Worm (Caenorhabditis elegans): ENCODE data around the gene ceh-37.
A peak's percentile ranks its signal among the peaks of the same experiment; 100 is the strongest.

ceh-37 gene

ce11 chrX:14175740-14176139, 32.1 kb downstream of the ceh-37 start, which contains the start of gene C37E2.2:
TSS of gene C37E2.2 (plus strand) at chrX:14176040.
- TF ChIP-seq W03F9.2 (tag; optimal IDR thresholded peaks at IDR 0.05) (no peak), him-1 (tag; optimal IDR thresholded peaks at IDR 0.05) (no peak), dao-5 (tag; optimal IDR thresholded peaks at IDR 0.05) (no peak)

ce11 chrX:14173850-14174249, 34.0 kb downstream of the ceh-37 start, which contains the start of gene idhb-1:
TSS of gene idhb-1 (minus strand) at chrX:14174063.
- no peak for TF ChIP-seq him-1 (tag; optimal IDR thresholded peaks at IDR 0.05)
- TF ChIP-seq W03F9.2 (tag; optimal IDR thresholded peaks at IDR 0.05): peak; percentile 46

ce11 chrX:14169569-14170031, 38.2 kb downstream of the ceh-37 start, which contains the start of gene sym-4:
TSS of gene sym-4 (minus strand) at chrX:14169619.
- TF ChIP-seq dao-5 (tag; optimal IDR thresholded peaks at IDR 0.05) (no peak), W03F9.2 (tag; optimal IDR thresholded peaks at IDR 0.05) (peak; percentile 84), him-1 (tag; optimal IDR thresholded peaks at IDR 0.05) (peak; percentile 26)

ce11 chrX:14165156-14165555, 42.6 kb downstream of the ceh-37 start:
- TF ChIP-seq dao-5 (tag; optimal IDR thresholded peaks at IDR 0.05) (no peak), W03F9.2 (tag; optimal IDR thresholded peaks at IDR 0.05) (no peak), him-1 (tag; optimal IDR thresholded peaks at IDR 0.05) (no peak)

- no peak for TF ChIP-seq dao-5 (tag; optimal IDR thresholded peaks at IDR 0.05)
- TF ChIP-seq W03F9.2 (tag; optimal IDR thresholded peaks at IDR 0.05): no peak
- no peak for TF ChIP-seq him-1 (tag; optimal IDR thresholded peaks at IDR 0.05)
Measured at ce11 chrX:14164234-14164633, 43.6 kb downstream of the ceh-37 start, which contains the start of gene vha-20. TSS of gene vha-20 (minus strand) at chrX:14164506.

ce11 chrX:14161684-14162347, 46.0 kb downstream of the ceh-37 start, which contains the start of gene lgc-25:
TSS of gene lgc-25 (minus strand) at chrX:14161734.
- TF ChIP-seq W03F9.2 (tag; optimal IDR thresholded peaks at IDR 0.05) (peak; percentile 23), dao-5 (tag; optimal IDR thresholded peaks at IDR 0.05) (peak; percentile 20), him-1 (tag; optimal IDR thresholded peaks at IDR 0.05) (no peak)

ce11 chrX:14156913-14157312, 50.9 kb downstream of the ceh-37 start, which contains the start of gene ceh-90:
TSS of gene ceh-90 (minus strand) at chrX:14157013.
- TF ChIP-seq him-1 (tag; optimal IDR thresholded peaks at IDR 0.05) (no peak), dao-5 (tag; optimal IDR thresholded peaks at IDR 0.05) (no peak), W03F9.2 (tag; optimal IDR thresholded peaks at IDR 0.05) (no peak)

ce11 chrX:14152644-14153043, 55.2 kb downstream of the ceh-37 start:
- TF ChIP-seq dao-5 (tag; optimal IDR thresholded peaks at IDR 0.05) (no peak), W03F9.2 (tag; optimal IDR thresholded peaks at IDR 0.05) (no peak), him-1 (tag; optimal IDR thresholded peaks at IDR 0.05) (no peak)

ce11 chrX:14147400-14147799, 60.4 kb downstream of the ceh-37 start, which contains the start of gene akt-2:
TSS of gene akt-2 (plus strand) at chrX:14147700.
- no peak for TF ChIP-seq dao-5 (tag; optimal IDR thresholded peaks at IDR 0.05)
- TF ChIP-seq W03F9.2 (tag; optimal IDR thresholded peaks at IDR 0.05): no peak
- TF ChIP-seq him-1 (tag; optimal IDR thresholded peaks at IDR 0.05): no peak
